Worm (Caenorhabditis elegans) whole organism, L3 larva: ENCODE measurements around the gene mdl-1.
A peak's percentile ranks its signal among the peaks of the same experiment; 100 is the strongest.

Source experiments
- R02D3.7 ChIP-seq: fragments of 150-350 bp; optimal IDR thresholded peaks from 2 replicates; lab custom pipeline; 2014; ENCODE audit warnings: missing biosample characterization, missing genetic modification characterization
- ZK546.5 ChIP-seq: sonication (generic microtip); optimal IDR thresholded peaks from 2 replicates; lab custom pipeline; 2017; ENCODE audit warnings: missing biosample characterization, missing genetic modification characterization
- ceh-28 ChIP-seq: fragments of 150-350 bp; optimal IDR thresholded peaks from 2 replicates; lab custom pipeline; 2014; ENCODE audit warnings: missing biosample characterization, missing genetic modification reagents, missing genetic modification characterization
- ceh-9 ChIP-seq: sonication (generic microtip); optimal IDR thresholded peaks from 2 replicates; lab custom pipeline; 2018; ENCODE audit warnings: missing biosample characterization, missing genetic modification characterization
- egl-27 ChIP-seq: sonication (generic microtip); optimal IDR thresholded peaks from 4 replicates; lab custom pipeline; 2017; ENCODE audit warnings: missing biosample characterization, missing genetic modification reagents, missing genetic modification characterization
- egl-5 ChIP-seq: fragments of 150-350 bp; optimal IDR thresholded peaks from 2 replicates; lab custom pipeline; 2017; ENCODE audit warnings: missing biosample characterization, missing genetic modification reagents, missing genetic modification characterization, inconsistent platforms
- elt-1 ChIP-seq: fragments of 150-350 bp; optimal IDR thresholded peaks from 2 replicates; lab custom pipeline; 2014; ENCODE audit warnings: missing biosample characterization, missing genetic modification characterization
- elt-2 ChIP-seq: sonication (generic microtip); optimal IDR thresholded peaks from 2 replicates; lab custom pipeline; 2016; ENCODE audit warnings: missing genetic modification reagents, mild to moderate bottlenecking, missing genetic modification characterization, missing compliant biosample characterization
- elt-3 ChIP-seq, 3 experiments: fragments of 150-350 bp in 1 of 3; sonication (generic microtip) in 2 of 3; optimal IDR thresholded peaks; 2 replicates in 2 of 3; 4 replicates in 1 of 3; lab custom pipeline; 2014 to 2017; ENCODE audit warnings: missing biosample characterization in 3 of 3, missing genetic modification characterization in 3 of 3
- eor-1 ChIP-seq, 2 experiments: fragments of 150-350 bp; optimal IDR thresholded peaks; 2 replicates each; lab custom pipeline; 2014 to 2018; ENCODE audit warnings: missing biosample characterization in 2 of 2, missing genetic modification characterization in 2 of 2
- fkh-2 ChIP-seq: fragments of 150-350 bp; optimal IDR thresholded peaks from 2 replicates; lab custom pipeline; 2014; ENCODE audit warnings: missing biosample characterization, missing genetic modification reagents, missing genetic modification characterization
- jun-1 ChIP-seq: fragments of 150-350 bp; optimal IDR thresholded peaks from 2 replicates; lab custom pipeline; 2014; ENCODE audit warnings: missing biosample characterization, missing genetic modification reagents, missing genetic modification characterization
- lsy-12 ChIP-seq: sonication (generic microtip); optimal IDR thresholded peaks from 2 replicates; lab custom pipeline; 2016; ENCODE audit warnings: mild to moderate bottlenecking, missing genetic modification characterization, missing compliant biosample characterization
- mml-1 ChIP-seq: fragments of 150-350 bp; sonication (generic microtip); optimal IDR thresholded peaks from 3 replicates; lab custom pipeline; 2014; ENCODE audit warnings: missing biosample characterization, missing genetic modification characterization
- nfya-1 ChIP-seq: sonication (generic microtip); optimal IDR thresholded peaks from 2 replicates; lab custom pipeline; 2017; ENCODE audit warnings: missing genetic modification characterization, mild to moderate bottlenecking, missing compliant biosample characterization, antibody characterized with exemption, moderate library complexity; ENCODE audit not compliant: insufficient read depth
- nhr-11 ChIP-seq: fragments of 150-350 bp; optimal IDR thresholded peaks from 2 replicates; lab custom pipeline; 2014; ENCODE audit warnings: missing biosample characterization, missing genetic modification characterization
- nhr-12 ChIP-seq: fragments of 150-350 bp; optimal IDR thresholded peaks from 2 replicates; lab custom pipeline; 2014; ENCODE audit warnings: missing biosample characterization, missing genetic modification characterization
- nhr-23 ChIP-seq: fragments of 150-350 bp; optimal IDR thresholded peaks from 2 replicates; lab custom pipeline; 2014; ENCODE audit warnings: missing biosample characterization, missing genetic modification reagents, missing genetic modification characterization
- nhr-25 ChIP-seq: sonication (generic microtip); optimal IDR thresholded peaks from 2 replicates; lab custom pipeline; 2017; ENCODE audit warnings: missing biosample characterization, missing genetic modification characterization
- nhr-28 ChIP-seq: fragments of 150-350 bp; optimal IDR thresholded peaks from 2 replicates; lab custom pipeline; 2014; ENCODE audit warnings: missing biosample characterization, missing genetic modification characterization
- nhr-76 ChIP-seq: fragments of 150-350 bp; sonication (generic microtip); optimal IDR thresholded peaks from 5 replicates; lab custom pipeline; 2014; ENCODE audit warnings: missing biosample characterization, missing genetic modification characterization
- pha-4 ChIP-seq: fragments of 150-350 bp; optimal IDR thresholded peaks from 2 replicates; lab custom pipeline; 2014; ENCODE audit warnings: missing biosample characterization, missing genetic modification reagents, missing genetic modification characterization
- pqm-1 ChIP-seq: fragments of 150-350 bp; optimal IDR thresholded peaks from 2 replicates; lab custom pipeline; 2017; ENCODE audit warnings: missing biosample characterization, missing genetic modification characterization, inconsistent platforms
- skn-1 ChIP-seq: fragments of 150-350 bp; optimal IDR thresholded peaks from 2 replicates; lab custom pipeline; 2014; ENCODE audit warnings: missing biosample characterization, missing genetic modification characterization
- snpc-4 ChIP-seq: fragments of 150-350 bp; optimal IDR thresholded peaks from 2 replicates; lab custom pipeline; 2014; ENCODE audit warnings: missing biosample characterization, missing genetic modification characterization
- tbx-2 ChIP-seq: sonication (generic microtip); optimal IDR thresholded peaks from 2 replicates; lab custom pipeline; 2016; ENCODE audit warnings: mild to moderate bottlenecking, missing genetic modification characterization, missing compliant biosample characterization
- unc-39 ChIP-seq: sonication (generic microtip); optimal IDR thresholded peaks from 4 replicates; lab custom pipeline; 2017; ENCODE audit warnings: missing biosample characterization, missing genetic modification characterization
- unc-62 ChIP-seq: fragments of 150-350 bp; sonication (generic microtip); optimal IDR thresholded peaks from 4 replicates; lab custom pipeline; 2014; ENCODE audit warnings: missing biosample characterization, missing genetic modification reagents, missing genetic modification characterization
- zag-1 ChIP-seq: fragments of 150-350 bp; optimal IDR thresholded peaks from 2 replicates; lab custom pipeline; 2014; ENCODE audit warnings: missing biosample characterization, missing genetic modification characterization

The mdl-1 gene

ce11 chrX:6761211-6761610 lies 19.1 kb downstream of the mdl-1 start:
- TF ChIP-seq elt-2 (tag; lab: Kevin White, UChicago): peak; percentile 51
- peak; percentile 44 for TF ChIP-seq pqm-1 (tag; lab: Kevin White, UChicago)
- no peak for TF ChIP-seq egl-5

- TF ChIP-seq pha-4 (tag; lab: Kevin White, UChicago) (peak; percentile 35), elt-1 (no peak), elt-2 (tag; lab: Kevin White, UChicago) (peak; percentile 72), pqm-1 (tag; lab: Kevin White, UChicago) (peak; percentile 16)
Measured at ce11 chrX:6761688-6762185, 19.6 kb downstream of the mdl-1 start, which contains the start of gene abts-4. abts-4 (minus strand) TSS chrX:6761738.

- no peak for TF ChIP-seq ceh-9
- TF ChIP-seq nhr-12: no peak
- no peak for TF ChIP-seq ZK546.5 (tag; lab: Kevin White, UChicago)
- no peak for TF ChIP-seq R02D3.7 (tag; lab: Kevin White, UChicago)
- no peak for TF ChIP-seq egl-5
- TF ChIP-seq lsy-12 (tag; lab: Kevin White, UChicago): no peak
- TF ChIP-seq mml-1 (tag; lab: Kevin White, UChicago): no peak
- TF ChIP-seq elt-2 (tag; lab: Kevin White, UChicago): no peak
- no peak for TF ChIP-seq nhr-76
- TF ChIP-seq nhr-11: no peak
- no peak for TF ChIP-seq egl-27 (tag; lab: Kevin White, UChicago)
- TF ChIP-seq elt-1: no peak
- TF ChIP-seq snpc-4 (tag; lab: Kevin White, UChicago): no peak
- TF ChIP-seq pqm-1 (tag; lab: Kevin White, UChicago): no peak
Measured at ce11 chrX:6778014-6778413, 35.9 kb downstream of the mdl-1 start, which contains the start of gene irk-1. irk-1 (minus strand) TSS chrX:6778114.

ce11 chrX:6782857-6783256 lies 40.7 kb downstream of the mdl-1 start, which contains the start of gene idpp-6:
idpp-6 (plus strand) TSS chrX:6783157.
- TF ChIP-seq nhr-11 (no peak), elt-3 (tag; optimal IDR thresholded peaks at IDR 0.05; lab: Kevin White, UChicago) (no peak)

- TF ChIP-seq zag-1 (tag; lab: Kevin White, UChicago): no peak
- TF ChIP-seq elt-1: no peak
- TF ChIP-seq fkh-2 (tag; lab: Kevin White, UChicago): no peak
- no peak for TF ChIP-seq nfya-1
- peak; percentile 64 for TF ChIP-seq elt-2 (tag; lab: Kevin White, UChicago)
- TF ChIP-seq skn-1 (tag; lab: Kevin White, UChicago): no peak
- TF ChIP-seq egl-27 (tag; lab: Kevin White, UChicago): no peak
- TF ChIP-seq nhr-11: no peak
- TF ChIP-seq nhr-76: no peak
- no peak for TF ChIP-seq ceh-28 (tag; lab: Kevin White, UChicago)
- peak; percentile 38 for TF ChIP-seq pqm-1 (tag; lab: Kevin White, UChicago)
- TF ChIP-seq nhr-28: no peak
- no peak for TF ChIP-seq egl-5
- no peak for TF ChIP-seq eor-1 (tag; optimal IDR thresholded peaks at IDR 0.05; lab: Kevin White, UChicago)
- TF ChIP-seq snpc-4 (tag; lab: Kevin White, UChicago): no peak
- TF ChIP-seq tbx-2: no peak
- no peak for TF ChIP-seq nhr-23
Measured at ce11 chrX:6784181-6784580, 42.0 kb downstream of the mdl-1 start, which contains the start of gene bgal-2. bgal-2 (plus strand) TSS chrX:6784411.

ce11 chrX:6788965-6789573 lies 46.9 kb downstream of the mdl-1 start, which contains the start of gene sgca-1:
sgca-1 (minus strand) TSS chrX:6789548.
- peak; percentile 95 for TF ChIP-seq elt-2 (tag; lab: Kevin White, UChicago)
- TF ChIP-seq fkh-2 (tag; lab: Kevin White, UChicago): no peak
- no peak for TF ChIP-seq egl-5
- TF ChIP-seq unc-39: no peak
- TF ChIP-seq ceh-28 (tag; lab: Kevin White, UChicago): peak; percentile 42
- TF ChIP-seq pha-4 (tag; lab: Kevin White, UChicago): peak; percentile 59
- no peak for TF ChIP-seq nhr-25 (tag; lab: Kevin White, UChicago)
- peak; percentile 56 for TF ChIP-seq jun-1
- no peak for TF ChIP-seq unc-62
- peak; percentile 91 for TF ChIP-seq pqm-1 (tag; lab: Kevin White, UChicago)
- no peak for TF ChIP-seq zag-1 (tag; lab: Kevin White, UChicago)
- no peak for TF ChIP-seq elt-1
